Fruit fly (Drosophila melanogaster) whole organism, embryonic: ENCODE data around the gene Paics.

Source experiments
- ATbp ChIP-seq: fragments of 200-800 bp; sonication (Bioruptor generic); optimal IDR thresholded peaks from 2 replicates; lab custom pipeline; 2017; ENCODE audit warnings: missing biosample characterization, mild to moderate bottlenecking, missing genetic modification characterization, missing genetic modification reagents
- Asciz ChIP-seq: fragments of 200-800 bp; sonication (Bioruptor generic); optimal IDR thresholded peaks from 2 replicates; lab custom pipeline; 2017; ENCODE audit warnings: missing biosample characterization, mild to moderate bottlenecking, missing genetic modification characterization, missing genetic modification reagents
- Awh ChIP-seq: fragments of 200-800 bp; sonication (Bioruptor generic); IDR thresholded peaks from 2 replicates; pipeline ENCODE4, ENCODE4 v1.3.6; 2022; ENCODE audit warnings: missing biosample characterization, missing genetic modification characterization
- B-H2 ChIP-seq: fragments of 200-800 bp; sonication (Bioruptor generic); optimal IDR thresholded peaks from 2 replicates; lab custom pipeline; 2018; ENCODE audit warnings: missing biosample characterization, mild to moderate bottlenecking, missing genetic modification characterization
- Bgb ChIP-seq: fragments of 200-800 bp; sonication (Bioruptor generic); IDR thresholded peaks from 2 replicates; pipeline ENCODE4 v1.3.6; 2022; ENCODE audit warnings: missing biosample characterization, missing genetic modification characterization; ENCODE audit not compliant: partially characterized antibody
- BtbVII ChIP-seq: fragments of 200-800 bp; sonication (Bioruptor generic); optimal IDR thresholded peaks from 3 replicates; lab custom pipeline; 2017; ENCODE audit warnings: missing biosample characterization, mild to moderate bottlenecking, missing genetic modification characterization
- CG10431 ChIP-seq: fragments of 200-800 bp; sonication (Bioruptor generic); optimal IDR thresholded peaks from 3 replicates; lab custom pipeline; 2018; ENCODE audit warnings: missing biosample characterization, mild to moderate bottlenecking, missing genetic modification characterization
- CG10565 ChIP-seq: fragments of 200-800 bp; sonication (Bioruptor generic); optimal IDR thresholded peaks from 3 replicates; lab custom pipeline; 2016; ENCODE audit warnings: missing biosample characterization, mild to moderate bottlenecking, missing genetic modification characterization
- CG11398 ChIP-seq: fragments of 200-800 bp; sonication (Bioruptor generic); optimal IDR thresholded peaks from 2 replicates; lab custom pipeline; 2016; ENCODE audit warnings: missing biosample characterization, missing genetic modification characterization
- CG11695 ChIP-seq: fragments of 200-800 bp; sonication (Bioruptor generic); IDR thresholded peaks from 3 replicates; pipeline ENCODE4 v1.3.6; 2022; ENCODE audit warnings: missing biosample characterization, missing genetic modification characterization
- CG15479 ChIP-seq: fragments of 200-800 bp; sonication (Bioruptor generic); optimal IDR thresholded peaks from 3 replicates; lab custom pipeline; 2019; ENCODE audit warnings: missing biosample characterization, mild to moderate bottlenecking, missing genetic modification characterization, moderate library complexity
- CG15601 ChIP-seq: fragments of 200-800 bp; sonication (Bioruptor generic); optimal IDR thresholded peaks from 3 replicates; lab custom pipeline; 2019; ENCODE audit warnings: missing biosample characterization, mild to moderate bottlenecking, missing genetic modification characterization, moderate library complexity
- CG1602 ChIP-seq: fragments of 200-800 bp; sonication (Bioruptor generic); optimal IDR thresholded peaks from 3 replicates; lab custom pipeline; 2016; ENCODE audit warnings: missing biosample characterization, missing genetic modification characterization
- CG1647 ChIP-seq: fragments of 200-800 bp; sonication (Bioruptor generic); optimal IDR thresholded peaks from 3 replicates; lab custom pipeline; 2016; ENCODE audit warnings: missing biosample characterization, missing genetic modification characterization
- CG16863 ChIP-seq: fragments of 200-800 bp; sonication (Bioruptor generic); optimal IDR thresholded peaks from 3 replicates; lab custom pipeline; 2016; ENCODE audit warnings: missing biosample characterization, missing genetic modification characterization
- CG18476 ChIP-seq: fragments of 200-800 bp; sonication (Bioruptor generic); optimal IDR thresholded peaks from 2 replicates; lab custom pipeline; 2016; ENCODE audit warnings: missing biosample characterization, mild to moderate bottlenecking, missing genetic modification characterization
- CG18599 ChIP-seq: fragments of 200-800 bp; sonication (Bioruptor generic); optimal IDR thresholded peaks from 3 replicates; lab custom pipeline; 2017; ENCODE audit warnings: missing biosample characterization, missing genetic modification characterization, mild to moderate bottlenecking, moderate library complexity, missing genetic modification reagents
- CG31388 ChIP-seq: fragments of 200-800 bp; sonication (Bioruptor generic); optimal IDR thresholded peaks from 2 replicates; lab custom pipeline; 2016; ENCODE audit warnings: missing biosample characterization, missing genetic modification characterization
- CG3163 ChIP-seq: fragments of 200-800 bp; sonication (Bioruptor generic); optimal IDR thresholded peaks from 3 replicates; lab custom pipeline; 2016; ENCODE audit warnings: missing biosample characterization, missing genetic modification characterization
- CG4328 ChIP-seq: fragments of 200-800 bp; sonication (Bioruptor generic); optimal IDR thresholded peaks from 3 replicates; lab custom pipeline; 2017; ENCODE audit warnings: missing biosample characterization, missing genetic modification reagents, missing genetic modification characterization
- CG5180 ChIP-seq: fragments of 200-800 bp; sonication (Bioruptor generic); optimal IDR thresholded peaks from 3 replicates; lab custom pipeline; 2017; ENCODE audit warnings: missing biosample characterization, missing genetic modification characterization, mild to moderate bottlenecking, moderate library complexity, missing genetic modification reagents
- CG7745 ChIP-seq: fragments of 200-800 bp; sonication (Bioruptor generic); optimal IDR thresholded peaks from 2 replicates; lab custom pipeline; 2018; ENCODE audit warnings: missing biosample characterization, mild to moderate bottlenecking, missing genetic modification characterization, moderate library complexity
- CG7928 ChIP-seq: fragments of 200-800 bp; sonication (Bioruptor generic); optimal IDR thresholded peaks from 2 replicates; lab custom pipeline; 2017; ENCODE audit warnings: missing biosample characterization, mild to moderate bottlenecking, missing genetic modification characterization
- Dfd ChIP-seq, 2 experiments: fragments of >200 bp; optimal IDR thresholded peaks; 2 replicates each; lab custom pipeline; 2017; ENCODE audit warnings: missing biosample characterization in 2 of 2, missing genetic modification characterization in 2 of 2
- Dip2 ChIP-seq: fragments of 200-800 bp; sonication (Bioruptor generic); IDR thresholded peaks from 2 replicates; pipeline ENCODE4 v1.3.6; 2022; ENCODE audit warnings: missing biosample characterization, missing genetic modification characterization
- Dll ChIP-seq: fragments of 200-800 bp; sonication (Bioruptor generic); IDR thresholded peaks from 4 replicates; pipeline ENCODE4 v1.3.6; 2022; ENCODE audit warnings: missing biosample characterization, missing genetic modification characterization; ENCODE audit not compliant: partially characterized antibody
- Drgx ChIP-seq: fragments of 200-800 bp; sonication (Bioruptor generic); IDR thresholded peaks from 2 replicates; pipeline ENCODE4 v1.3.6; 2022; ENCODE audit warnings: missing biosample characterization, missing genetic modification characterization
- Fer1 ChIP-seq: fragments of 200-800 bp; sonication (Bioruptor generic); optimal IDR thresholded peaks from 2 replicates; lab custom pipeline; 2017; ENCODE audit warnings: missing biosample characterization, mild to moderate bottlenecking, missing genetic modification characterization
- GATAe ChIP-seq: fragments of 200-800 bp; sonication (Bioruptor generic); conservative IDR thresholded peaks from 2 replicates; pipeline ENCODE4 v1.3.6; 2022; ENCODE audit warnings: missing biosample characterization, missing genetic modification characterization
- Gug ChIP-seq: fragments of 200-800 bp; sonication (Bioruptor generic); IDR thresholded peaks from 4 replicates; pipeline ENCODE4 v1.3.6; 2022; ENCODE audit warnings: missing biosample characterization, missing genetic modification characterization
- H2.0 ChIP-seq: fragments of 200-800 bp; sonication (Bioruptor generic); IDR thresholded peaks from 2 replicates; pipeline ENCODE4 v1.3.6; 2022; ENCODE audit warnings: missing biosample characterization, missing genetic modification characterization
- HmgD ChIP-seq: fragments of 200-800 bp; sonication (Bioruptor generic); optimal IDR thresholded peaks from 3 replicates; lab custom pipeline; 2016; ENCODE audit warnings: missing biosample characterization, missing genetic modification characterization
- Max ChIP-seq: fragments of 200-800 bp; sonication (Bioruptor generic); optimal IDR thresholded peaks from 2 replicates; lab custom pipeline; 2016; ENCODE audit warnings: missing biosample characterization, mild to moderate bottlenecking, missing genetic modification characterization
- Mes4 ChIP-seq: fragments of 200-800 bp; sonication (Bioruptor generic); optimal IDR thresholded peaks from 2 replicates; lab custom pipeline; 2016; ENCODE audit warnings: missing biosample characterization, missing genetic modification characterization
- Nf-YC ChIP-seq: fragments of 200-800 bp; optimal IDR thresholded peaks from 3 replicates; lab custom pipeline; 2019; ENCODE audit warnings: missing biosample characterization, mild to moderate bottlenecking, missing genetic modification characterization, moderate library complexity
- az2 ChIP-seq: fragments of 200-800 bp; sonication (Bioruptor generic); optimal IDR thresholded peaks from 3 replicates; lab custom pipeline; 2016; ENCODE audit warnings: missing biosample characterization, missing genetic modification characterization
- chinmo ChIP-seq: fragments of 200-800 bp; sonication (Bioruptor generic); IDR thresholded peaks from 4 replicates; pipeline ENCODE4 v1.3.6; 2022; ENCODE audit warnings: missing biosample characterization, missing genetic modification characterization; ENCODE audit not compliant: partially characterized antibody
- cwo ChIP-seq: fragments of 200-800 bp; sonication (Bioruptor generic); optimal IDR thresholded peaks from 3 replicates; lab custom pipeline; 2017; ENCODE audit warnings: missing biosample characterization, missing genetic modification characterization, mild to moderate bottlenecking, moderate library complexity, missing genetic modification reagents
- danr ChIP-seq: fragments of 200-800 bp; sonication (Bioruptor generic); IDR thresholded peaks from 2 replicates; pipeline ENCODE4 v1.3.6; 2022; ENCODE audit warnings: missing biosample characterization, missing genetic modification characterization
- dpn ChIP-seq, 2 experiments: fragments of 200-800 bp; sonication (Bioruptor generic); optimal IDR thresholded peaks; 3 replicates each; lab custom pipeline; 2016; ENCODE audit warnings: missing biosample characterization in 2 of 2, missing genetic modification characterization in 2 of 2
- emc ChIP-seq: fragments of 200-800 bp; sonication (Bioruptor generic); optimal IDR thresholded peaks from 2 replicates; lab custom pipeline; 2016; ENCODE audit warnings: missing biosample characterization, missing genetic modification characterization
- fu2 ChIP-seq: fragments of 200-800 bp; sonication (Bioruptor generic); optimal IDR thresholded peaks from 2 replicates; lab custom pipeline; 2016; ENCODE audit warnings: missing biosample characterization, missing genetic modification characterization
- gt ChIP-seq: fragments of 200-800 bp; sonication (Bioruptor generic); IDR thresholded peaks from 2 replicates; pipeline ENCODE4 v1.3.6; 2022; ENCODE audit warnings: missing biosample characterization, missing genetic modification characterization
- her ChIP-seq: fragments of 200-800 bp; sonication (Bioruptor generic); optimal IDR thresholded peaks from 2 replicates; lab custom pipeline; 2016; ENCODE audit warnings: missing biosample characterization, missing genetic modification characterization
- insv ChIP-seq, 2 experiments: fragments of 200-800 bp; sonication (Bioruptor generic); optimal IDR thresholded peaks; 3 replicates each; lab custom pipeline; 2016 to 2018; ENCODE audit warnings: missing biosample characterization in 2 of 2, missing genetic modification characterization in 2 of 2
- knrl ChIP-seq: fragments of 200-800 bp; sonication (Bioruptor generic); IDR thresholded peaks from 3 replicates; pipeline ENCODE4 v1.3.6; 2022; ENCODE audit warnings: missing biosample characterization, missing genetic modification characterization; ENCODE audit not compliant: partially characterized antibody
- lab ChIP-seq: fragments of 200-800 bp; sonication (Bioruptor generic); optimal IDR thresholded peaks from 3 replicates; lab custom pipeline; 2017; ENCODE audit warnings: missing biosample characterization, missing genetic modification characterization, mild to moderate bottlenecking, moderate library complexity, missing genetic modification reagents
- lov ChIP-seq, 2 experiments: fragments of 200-800 bp in 1 of 2; fragments of >200 bp in 1 of 2; sonication (Bioruptor generic) in 1 of 2; IDR thresholded peaks in 1 of 2; optimal IDR thresholded peaks in 1 of 2; 2 replicates in 1 of 2; 3 replicates in 1 of 2; pipeline versions ENCODE4 v1.3.6 to Lab custom; 2017 to 2022; ENCODE audit warnings: missing biosample characterization in 1 of 2, missing genetic modification characterization in 1 of 2
- mirr ChIP-seq: fragments of 200-800 bp; sonication (Bioruptor generic); optimal IDR thresholded peaks from 3 replicates; lab custom pipeline; 2018; ENCODE audit warnings: missing biosample characterization, mild to moderate bottlenecking, missing genetic modification characterization
- org-1 ChIP-seq: fragments of 200-800 bp; sonication (Bioruptor generic); optimal IDR thresholded peaks from 2 replicates; lab custom pipeline; 2017; ENCODE audit warnings: missing biosample characterization, missing genetic modification characterization
- schlank ChIP-seq: fragments of 200-800 bp; sonication (Bioruptor generic); optimal IDR thresholded peaks from 2 replicates; lab custom pipeline; 2018; ENCODE audit warnings: missing biosample characterization, mild to moderate bottlenecking, missing genetic modification characterization

Paics gene

DNA sequence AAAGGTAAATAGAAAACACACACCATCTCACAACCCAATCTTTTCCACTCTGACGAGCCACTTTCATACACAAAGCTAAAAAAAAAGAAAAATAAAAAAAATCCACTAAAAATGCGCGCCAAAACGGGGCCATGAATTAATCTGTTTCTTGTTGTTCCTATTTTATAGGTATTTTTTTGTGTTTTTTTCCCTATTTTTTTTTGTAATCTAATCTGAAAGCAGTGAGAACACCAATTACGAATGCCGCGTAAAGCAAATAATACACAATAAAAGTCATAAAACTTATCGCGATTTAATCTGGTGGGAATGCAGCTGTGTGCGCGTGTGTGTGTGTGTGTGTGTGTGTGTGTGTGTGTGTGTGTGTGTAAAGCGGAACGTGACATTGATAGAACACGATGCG is 37.1 kb downstream of the Paics start (continued):
- TF ChIP-seq B-H2 (GFP tag; lab: Kevin White, UChicago) (no peak), Mes4 (GFP tag; lab: Kevin White, UChicago) (no peak), Max (GFP tag; lab: Kevin White, UChicago) (no peak), CG18599 (GFP tag; lab: Kevin White, UChicago) (peak; percentile 23), CG16863 (GFP tag; lab: Kevin White, UChicago) (no peak), lov (optimal IDR thresholded peaks at IDR 0.05; lab: Kevin White, UChicago) (no peak), lov (GFP tag; IDR thresholded peaks at IDR 0.05; lab: Robert Waterston, UW) (no peak), CG5180 (GFP tag; lab: Kevin White, UChicago) (peak; percentile 59), fu2 (GFP tag; lab: Kevin White, UChicago) (no peak), Fer1 (GFP tag; lab: Kevin White, UChicago) (peak; percentile 16), Dll (GFP tag; lab: Robert Waterston, UW) (no peak), CG31388 (no peak), GATAe (peak; percentile 85), danr (GFP tag; lab: Robert Waterston, UW) (no peak), CG10431 (no peak), Dfd (GFP tag; optimal IDR thresholded peaks at IDR 0.05; lab: Kevin White, UChicago) (no peak), emc (GFP tag; lab: Kevin White, UChicago) (no peak), Bgb (GFP tag; lab: Robert Waterston, UW) (no peak), CG10565 (GFP tag; lab: Kevin White, UChicago) (no peak), Gug (no peak), gt (no peak), CG1602 (GFP tag; lab: Kevin White, UChicago) (no peak), lab (peak; percentile 56), CG15479 (GFP tag; lab: Kevin White, UChicago) (peak; percentile 26), CG4328 (GFP tag; lab: Kevin White, UChicago) (peak; percentile 0), Awh (no peak), Asciz (no peak), mirr (peak; percentile 93), Drgx (no peak; the same call in 1 of the 2 replicates), knrl (GFP tag; lab: Robert Waterston, UW) (no peak), CG18476 (GFP tag; lab: Kevin White, UChicago) (no peak), CG3163 (GFP tag; lab: Kevin White, UChicago) (no peak), Dip2 (GFP tag; lab: Robert Waterston, UW) (no peak), H2.0 (GFP tag; lab: Robert Waterston, UW) (no peak), cwo (GFP tag; lab: Kevin White, UChicago) (peak; percentile 84), HmgD (GFP tag; lab: Kevin White, UChicago) (no peak), CG11695 (GFP tag; lab: Robert Waterston, UW) (no peak), CG1647 (GFP tag; lab: Kevin White, UChicago) (no peak), az2 (GFP tag; lab: Kevin White, UChicago) (no peak), ATbp (GFP tag; lab: Kevin White, UChicago) (no peak), CG11398 (GFP tag; lab: Kevin White, UChicago) (no peak), schlank (tag; lab: Kevin White, UChicago) (no peak), chinmo (GFP tag; lab: Robert Waterston, UW) (peak; percentile 87; the same call in 2 of the 4 replicates), dpn (GFP tag; optimal IDR thresholded peaks at IDR 0.05; lab: Kevin White, UChicago) (no peak), org-1 (GFP tag; lab: Kevin White, UChicago) (no peak), Nf-YC (peak; percentile 9), insv (GFP tag; optimal IDR thresholded peaks at IDR 0.05; lab: Kevin White, UChicago) (no peak), CG7928 (GFP tag; lab: Kevin White, UChicago) (no peak), CG15601 (tag; lab: Kevin White, UChicago) (no peak), BtbVII (peak; percentile 6), her (GFP tag; lab: Kevin White, UChicago) (no peak), CG7745 (tag; lab: Kevin White, UChicago) (no peak)
